Worm (Caenorhabditis elegans): ENCODE data around the gene cyp-35A4.

The cyp-35A4 gene

ce11 chrV:4073455-4073854 is 42.0 kb downstream of the cyp-35A4 start, which contains the start of gene otpl-2:
Gene otpl-2, plus strand, starts transcription at chrV:4073755.
- TF ChIP-seq flt-1 (GFP tag; IDR thresholded peaks at IDR 0.05) (no peak), med-1 (GFP tag; optimal IDR thresholded peaks at IDR 0.05; ENCODE audit: insufficient read depth) (no peak), T22C8.4 (GFP tag; IDR thresholded peaks at IDR 0.05) (no peak), ref-1 (GFP tag; conservative IDR thresholded peaks at IDR 0.05) (no peak), klf-2 (GFP tag; conservative IDR thresholded peaks at IDR 0.05) (no peak), tab-1 (GFP tag; IDR thresholded peaks at IDR 0.05) (no peak)

DNA sequence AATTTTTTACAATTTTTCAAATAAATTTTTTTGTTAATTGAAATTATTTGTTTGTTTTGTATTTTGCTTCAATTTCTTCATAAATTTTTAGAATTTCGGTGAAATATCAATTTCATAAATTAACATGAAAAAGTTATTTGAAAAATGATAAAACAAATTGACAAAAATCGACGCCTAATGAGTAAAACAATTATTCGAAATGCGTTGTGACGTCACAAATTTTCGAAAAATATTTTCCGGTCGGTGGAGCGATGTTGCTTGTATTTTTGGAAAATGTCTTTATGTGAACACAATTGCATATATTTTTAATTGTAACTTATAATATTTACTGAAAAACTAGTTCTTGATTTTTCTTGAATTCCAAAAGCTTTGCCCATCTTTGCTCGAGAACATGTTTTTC is 49.1 kb downstream of the cyp-35A4 start:
- TF ChIP-seq ztf-29 (GFP tag; IDR thresholded peaks at IDR 0.05) (no peak), med-1 (GFP tag; optimal IDR thresholded peaks at IDR 0.05; ENCODE audit: insufficient read depth) (no peak), ztf-23 (GFP tag; IDR thresholded peaks at IDR 0.05) (no peak), cog-1 (tag; optimal IDR thresholded peaks at IDR 0.05) (no peak), T22C8.4 (GFP tag; IDR thresholded peaks at IDR 0.05) (no peak), flt-1 (GFP tag; IDR thresholded peaks at IDR 0.05) (no peak), tab-1 (GFP tag; IDR thresholded peaks at IDR 0.05) (no peak), klf-2 (GFP tag; conservative IDR thresholded peaks at IDR 0.05) (no peak), ref-1 (GFP tag; conservative IDR thresholded peaks at IDR 0.05) (no peak)

- no peak for TF ChIP-seq ztf-29 (GFP tag; IDR thresholded peaks at IDR 0.05)
Measured at ce11 chrV:4081283-4081682, 49.9 kb downstream of the cyp-35A4 start, which contains the start of gene srh-211. Gene srh-211, minus strand, starts transcription at chrV:4081383.

ce11 chrV:4082952-4083351 is 51.5 kb downstream of the cyp-35A4 start, which contains the start of gene F38H12.5:
Gene F38H12.5, minus strand, starts transcription at chrV:4083052.
- no peak for TF ChIP-seq flt-1 (GFP tag; IDR thresholded peaks at IDR 0.05)
- TF ChIP-seq ztf-23 (GFP tag; IDR thresholded peaks at IDR 0.05) = no peak
- no peak for TF ChIP-seq ztf-29 (GFP tag; IDR thresholded peaks at IDR 0.05)
- TF ChIP-seq klf-2 (GFP tag; conservative IDR thresholded peaks at IDR 0.05) = no peak
- TF ChIP-seq ref-1 (GFP tag; conservative IDR thresholded peaks at IDR 0.05) = no peak
- no peak for TF ChIP-seq tab-1 (GFP tag; IDR thresholded peaks at IDR 0.05)
- TF ChIP-seq T22C8.4 (GFP tag; IDR thresholded peaks at IDR 0.05) = no peak
- TF ChIP-seq cog-1 (tag; optimal IDR thresholded peaks at IDR 0.05) = no peak
- no peak for TF ChIP-seq med-1 (GFP tag; optimal IDR thresholded peaks at IDR 0.05; ENCODE audit: insufficient read depth)

All from whole organism, midembryonic.